Fruit fly (Drosophila melanogaster) whole organism, adult: Measurements from ENCODE around the gene CG9016.
A peak's percentile ranks its signal among the peaks of the same experiment; 100 is the strongest.

ENCODE experiments used
- CG11617 ChIP-seq: fragments of 200-800 bp; sonication (Bioruptor generic); optimal IDR thresholded peaks from 2 replicates; lab custom pipeline; 2017; ENCODE audit warnings: mild to moderate bottlenecking, missing biosample characterization, missing genetic modification reagents, missing genetic modification characterization
- CG12768 ChIP-seq: fragments of 200-800 bp; sonication (Bioruptor generic); optimal IDR thresholded peaks from 2 replicates; lab custom pipeline; 2017; ENCODE audit warnings: missing biosample characterization, missing genetic modification characterization, mild to moderate bottlenecking, moderate library complexity, missing genetic modification reagents
- CG14711 ChIP-seq: fragments of 200-800 bp; sonication (Bioruptor generic); optimal IDR thresholded peaks from 2 replicates; lab custom pipeline; 2018; ENCODE audit warnings: missing biosample characterization, mild to moderate bottlenecking, missing genetic modification characterization, moderate library complexity
- CG1620 ChIP-seq: fragments of 200-800 bp; sonication (Bioruptor generic); optimal IDR thresholded peaks from 2 replicates; lab custom pipeline; 2016; ENCODE audit warnings: missing biosample characterization, missing genetic modification characterization
- CG33017 ChIP-seq: fragments of 200-800 bp; sonication (Bioruptor generic); optimal IDR thresholded peaks from 2 replicates; lab custom pipeline; 2018; ENCODE audit warnings: missing biosample characterization, mild to moderate bottlenecking, missing genetic modification characterization, moderate library complexity
- CG5204 ChIP-seq: fragments of 200-800 bp; sonication (Bioruptor generic); optimal IDR thresholded peaks from 2 replicates; lab custom pipeline; 2016; ENCODE audit warnings: missing biosample characterization, missing genetic modification characterization
- CG7045 ChIP-seq: fragments of 200-800 bp; sonication (Bioruptor generic); optimal IDR thresholded peaks from 2 replicates; lab custom pipeline; 2017; ENCODE audit warnings: missing biosample characterization, mild to moderate bottlenecking, missing genetic modification characterization
- CG7101 ChIP-seq: fragments of 200-800 bp; sonication (Bioruptor generic); optimal IDR thresholded peaks from 2 replicates; lab custom pipeline; 2018; ENCODE audit warnings: missing biosample characterization, mild to moderate bottlenecking, missing genetic modification characterization, moderate library complexity
- Clk ChIP-seq: fragments of 200-800 bp; sonication (Bioruptor generic); optimal IDR thresholded peaks from 2 replicates; lab custom pipeline; 2017; ENCODE audit warnings: missing biosample characterization, missing genetic modification characterization
- Crg-1 ChIP-seq: fragments of 200-800 bp; sonication (Bioruptor generic); optimal IDR thresholded peaks from 2 replicates; lab custom pipeline; 2016; ENCODE audit warnings: missing biosample characterization, missing genetic modification characterization
- Hr96 ChIP-seq: fragments of 200-800 bp; sonication (Bioruptor generic); optimal IDR thresholded peaks from 2 replicates; lab custom pipeline; 2016; ENCODE audit warnings: missing biosample characterization, missing genetic modification characterization
- Mnt ChIP-seq: fragments of 200-800 bp; sonication (Bioruptor generic); optimal IDR thresholded peaks from 2 replicates; lab custom pipeline; 2016; ENCODE audit warnings: missing biosample characterization, mild to moderate bottlenecking, missing genetic modification characterization
- bab1 ChIP-seq: fragments of 200-800 bp; sonication (Bioruptor generic); optimal IDR thresholded peaks from 3 replicates; lab custom pipeline; 2019; ENCODE audit warnings: missing biosample characterization, mild to moderate bottlenecking, missing genetic modification characterization, moderate library complexity
- cic ChIP-seq: fragments of 200-800 bp; sonication (Bioruptor generic); optimal IDR thresholded peaks from 2 replicates; lab custom pipeline; 2017; ENCODE audit warnings: missing biosample characterization, mild to moderate bottlenecking, missing genetic modification characterization, moderate library complexity
- cnc ChIP-seq, 2 experiments: fragments of >200 bp; optimal IDR thresholded peaks; 2 replicates each; lab custom pipeline; 2017
- kay ChIP-seq: fragments of 200-800 bp; sonication (Bioruptor generic); peaks from one replicate; lab custom pipeline; 2016; ENCODE audit warnings: missing biosample characterization, missing genetic modification characterization, borderline replicate concordance
- ovo ChIP-seq: fragments of 200-800 bp; sonication (Bioruptor generic); optimal IDR thresholded peaks from 2 replicates; lab custom pipeline; 2016; ENCODE audit warnings: missing biosample characterization, missing genetic modification characterization
- pad ChIP-seq: fragments of 200-800 bp; sonication (Bioruptor generic); optimal IDR thresholded peaks from 3 replicates; lab custom pipeline; 2017; ENCODE audit warnings: missing biosample characterization, missing genetic modification characterization, mild to moderate bottlenecking, moderate library complexity, missing genetic modification reagents
- tj ChIP-seq: fragments of 200-800 bp; sonication (Bioruptor generic); optimal IDR thresholded peaks from 3 replicates; lab custom pipeline; 2017; ENCODE audit warnings: missing biosample characterization, mild to moderate bottlenecking, missing genetic modification characterization, moderate library complexity
- toe ChIP-seq: fragments of 200-800 bp; sonication (Bioruptor generic); optimal IDR thresholded peaks from 2 replicates; lab custom pipeline; 2016; ENCODE audit warnings: missing biosample characterization, missing genetic modification characterization

Gene CG9016

DNA sequence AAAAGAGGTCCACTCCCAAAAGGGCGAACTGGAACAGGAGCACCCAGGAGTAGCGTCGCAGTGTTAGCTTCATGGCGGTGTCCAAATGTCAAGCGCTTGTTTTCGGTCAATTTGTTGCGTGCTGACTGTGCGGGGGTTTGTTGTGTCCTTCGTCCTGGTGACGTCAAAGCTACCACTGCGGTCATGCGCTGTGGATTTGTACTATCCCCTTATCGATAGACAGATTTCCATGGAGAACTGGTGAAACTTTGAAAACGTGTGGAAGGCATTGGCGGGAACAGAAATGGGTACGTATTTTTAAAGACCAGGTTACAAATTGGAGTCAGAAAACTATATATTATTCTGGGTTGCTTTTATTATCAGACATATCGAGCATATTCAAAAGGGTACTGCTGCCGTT lies 32.7 kb upstream of the CG9016 start, which contains the start of gene CG13999:
CG13999 (minus strand) TSS at position 314 of the 400 bp plus-strand sequence.
- no peak for TF ChIP-seq CG1620 (GFP tag; lab: Kevin White, UChicago)
- no peak for TF ChIP-seq CG5204 (GFP tag; lab: Kevin White, UChicago)
- no peak for TF ChIP-seq tj (GFP tag; lab: Kevin White, UChicago)
- TF ChIP-seq CG7101 (tag; lab: Kevin White, UChicago) = no peak
- TF ChIP-seq CG7045 (GFP tag; lab: Kevin White, UChicago) = no peak
- TF ChIP-seq pad (GFP tag; lab: Kevin White, UChicago) = no peak
- no peak for TF ChIP-seq kay (GFP tag; lab: Kevin White, UChicago)
- no peak for TF ChIP-seq toe (GFP tag; lab: Kevin White, UChicago)
- TF ChIP-seq Crg-1 (GFP tag; lab: Kevin White, UChicago) = no peak
- TF ChIP-seq Hr96 (GFP tag; lab: Kevin White, UChicago) = no peak
- no peak for TF ChIP-seq cnc (optimal IDR thresholded peaks at IDR 0.05; lab: Kevin White, UChicago)
- no peak for TF ChIP-seq bab1 (GFP tag; lab: Kevin White, UChicago)
- no peak for TF ChIP-seq Clk (GFP tag; lab: Kevin White, UChicago)
- TF ChIP-seq CG33017 (tag; lab: Kevin White, UChicago) = no peak
- TF ChIP-seq ovo (GFP tag; lab: Kevin White, UChicago) = no peak

DNA sequence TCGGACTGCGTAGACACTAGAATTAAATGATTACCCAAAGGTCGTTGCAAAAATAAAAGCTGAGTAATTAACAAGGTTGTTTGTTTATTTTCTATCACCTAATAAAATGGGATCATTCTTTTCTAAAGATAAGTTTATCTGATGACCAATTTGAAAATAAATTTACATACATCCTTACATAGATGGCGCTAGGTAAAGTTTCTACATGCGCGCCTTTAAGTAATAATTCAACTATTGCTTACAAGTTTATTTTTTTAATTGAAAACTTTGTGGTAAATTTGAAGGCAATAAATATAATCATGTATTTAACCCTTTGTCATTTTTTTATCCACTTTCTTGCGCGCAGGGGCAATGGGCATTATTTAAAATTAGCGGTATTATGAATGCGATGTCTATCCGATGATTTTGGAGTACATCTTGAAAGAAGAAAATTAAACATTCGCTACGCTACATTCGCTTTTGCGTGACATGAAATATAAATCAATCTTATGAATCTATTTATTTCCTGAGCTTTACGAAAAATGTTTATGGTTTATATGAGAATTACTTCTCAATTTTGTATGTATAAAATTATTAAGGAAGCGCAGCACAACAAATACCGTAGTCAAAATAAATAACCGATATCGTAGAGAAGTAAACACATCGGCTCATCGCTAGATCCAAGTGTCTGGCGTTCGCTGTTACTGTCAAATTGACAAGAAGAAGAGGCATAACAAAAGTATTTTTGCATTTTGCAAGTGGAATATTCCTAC lies 25.5 kb upstream of the CG9016 start, which contains the start of gene CG9044:
CG9044 (plus strand) TSS at position 676 of the 752 bp plus-strand sequence.
- TF ChIP-seq CG7101 (tag; lab: Kevin White, UChicago) (peak; percentile 54), ovo (GFP tag; lab: Kevin White, UChicago) (peak; percentile 32), bab1 (GFP tag; lab: Kevin White, UChicago) (peak; percentile 72), Mnt (GFP tag; lab: Kevin White, UChicago) (peak; percentile 51), pad (GFP tag; lab: Kevin White, UChicago) (peak; percentile 71), Clk (GFP tag; lab: Kevin White, UChicago) (peak; percentile 11), CG14711 (tag; lab: Kevin White, UChicago) (peak; percentile 51), CG5204 (GFP tag; lab: Kevin White, UChicago) (peak; percentile 72), CG7045 (GFP tag; lab: Kevin White, UChicago) (peak; percentile 43), CG11617 (GFP tag; lab: Kevin White, UChicago) (peak; percentile 70), kay (GFP tag; lab: Kevin White, UChicago) (no peak), toe (GFP tag; lab: Kevin White, UChicago) (no peak), CG1620 (GFP tag; lab: Kevin White, UChicago) (peak; percentile 78), tj (GFP tag; lab: Kevin White, UChicago) (peak; percentile 62), Hr96 (GFP tag; lab: Kevin White, UChicago) (no peak), CG33017 (tag; lab: Kevin White, UChicago) (no peak), cic (GFP tag; lab: Kevin White, UChicago) (peak; percentile 34), Crg-1 (GFP tag; lab: Kevin White, UChicago) (peak; percentile 34), cnc (optimal IDR thresholded peaks at IDR 0.05; lab: Kevin White, UChicago) (no peak), CG12768 (no peak)

DNA sequence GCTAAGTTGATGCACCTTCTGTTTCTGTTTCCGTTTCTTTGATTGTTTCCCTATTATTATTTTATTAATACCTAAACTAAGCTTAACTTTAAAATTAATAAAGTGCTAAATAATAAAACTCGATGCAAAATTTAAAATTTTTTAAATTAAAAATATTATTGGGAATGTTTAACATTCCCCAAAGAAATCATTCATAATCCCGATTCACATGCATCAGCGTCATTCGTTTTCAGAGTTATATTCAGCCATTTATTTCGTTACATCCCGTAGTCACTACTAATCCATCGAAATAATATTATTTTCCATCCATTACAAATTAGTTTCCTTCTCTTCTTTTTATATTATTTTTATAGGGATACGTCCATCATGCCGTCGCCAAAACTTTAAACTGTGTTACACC lies 24.1 kb upstream of the CG9016 start:
- TF ChIP-seq pad (GFP tag; lab: Kevin White, UChicago) (no peak), kay (GFP tag; lab: Kevin White, UChicago) (peak; percentile 96)

DNA sequence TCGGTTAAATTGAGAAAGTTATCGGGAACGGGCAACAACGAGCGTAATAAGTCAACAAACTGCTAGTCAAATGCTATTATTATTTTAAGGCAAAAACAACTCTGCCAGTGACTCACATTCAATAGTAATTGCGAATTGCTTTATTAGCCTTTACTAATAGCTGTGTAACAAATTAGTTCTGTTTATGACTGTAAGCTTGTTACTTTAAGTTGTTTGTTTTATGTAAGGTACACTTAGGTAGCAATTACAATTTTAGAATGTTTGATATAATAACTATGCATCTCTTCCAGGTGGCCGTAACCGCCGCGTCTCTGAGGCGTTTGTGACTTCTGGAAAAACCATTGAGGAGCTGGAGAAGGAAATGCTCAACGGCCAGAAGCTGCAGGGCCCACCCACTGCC lies 23.3 kb upstream of the CG9016 start:
- TF ChIP-seq Mnt (GFP tag; lab: Kevin White, UChicago) (no peak), CG7045 (GFP tag; lab: Kevin White, UChicago) (peak; percentile 15), Clk (GFP tag; lab: Kevin White, UChicago) (no peak), CG11617 (GFP tag; lab: Kevin White, UChicago) (peak; percentile 4), bab1 (GFP tag; lab: Kevin White, UChicago) (peak; percentile 8), cic (GFP tag; lab: Kevin White, UChicago) (peak; percentile 68), kay (GFP tag; lab: Kevin White, UChicago) (peak; percentile 65), cnc (optimal IDR thresholded peaks at IDR 0.05; lab: Kevin White, UChicago) (no peak), CG33017 (tag; lab: Kevin White, UChicago) (peak; percentile 43), Crg-1 (GFP tag; lab: Kevin White, UChicago) (peak; percentile 52), CG14711 (tag; lab: Kevin White, UChicago) (peak; percentile 20), toe (GFP tag; lab: Kevin White, UChicago) (no peak), tj (GFP tag; lab: Kevin White, UChicago) (no peak), CG7101 (tag; lab: Kevin White, UChicago) (peak; percentile 35), CG12768 (peak; percentile 12), ovo (GFP tag; lab: Kevin White, UChicago) (peak; percentile 41)

DNA sequence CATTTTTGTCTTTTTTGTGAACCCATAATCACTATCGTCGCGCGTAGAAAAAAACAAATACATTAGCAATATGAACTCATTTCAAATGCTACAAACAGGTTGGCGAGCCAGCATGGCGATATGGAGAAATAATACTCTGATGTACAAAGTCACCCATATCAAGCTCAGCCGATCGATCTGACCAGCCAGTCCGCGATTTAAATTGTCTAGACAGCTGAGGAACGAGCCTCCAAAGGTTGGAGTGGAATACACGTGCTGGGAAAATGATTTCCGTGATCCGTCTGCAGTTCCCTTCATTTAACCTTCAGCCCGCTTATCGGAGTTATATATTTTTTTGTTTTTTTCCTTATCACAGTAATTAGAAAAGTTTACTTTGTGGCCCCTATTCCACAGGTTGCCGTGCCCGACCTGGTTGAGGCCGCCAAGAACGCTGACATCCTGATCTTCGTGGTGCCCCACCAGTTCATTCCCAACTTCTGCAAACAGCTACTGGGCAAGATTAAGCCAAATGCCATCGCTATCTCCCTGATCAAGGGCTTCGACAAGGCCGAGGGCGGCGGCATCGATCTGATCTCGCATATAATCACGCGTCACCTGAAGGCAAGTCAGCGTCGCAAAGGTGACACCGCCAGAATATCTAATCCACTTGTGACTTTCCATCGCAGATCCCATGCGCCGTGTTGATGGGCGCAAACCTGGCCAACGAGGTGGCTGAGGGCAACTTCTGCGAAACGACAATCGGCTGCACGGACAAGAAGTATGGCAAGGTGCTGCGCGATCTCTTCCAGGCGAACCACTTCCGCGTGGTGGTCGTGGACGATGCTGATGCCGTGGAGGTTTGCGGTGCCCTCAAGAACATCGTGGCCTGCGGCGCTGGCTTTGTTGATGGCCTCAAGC lies 22.4 kb upstream of the CG9016 start:
- TF ChIP-seq CG14711 (tag; lab: Kevin White, UChicago) = no peak
- TF ChIP-seq pad (GFP tag; lab: Kevin White, UChicago) = no peak
- no peak for TF ChIP-seq ovo (GFP tag; lab: Kevin White, UChicago)
- TF ChIP-seq cnc (optimal IDR thresholded peaks at IDR 0.05; lab: Kevin White, UChicago) = no peak
- TF ChIP-seq kay (GFP tag; lab: Kevin White, UChicago) = peak; percentile 97
- no peak for TF ChIP-seq tj (GFP tag; lab: Kevin White, UChicago)
- peak; percentile 33 for TF ChIP-seq Mnt (GFP tag; lab: Kevin White, UChicago)
- no peak for TF ChIP-seq CG1620 (GFP tag; lab: Kevin White, UChicago)
- TF ChIP-seq Hr96 (GFP tag; lab: Kevin White, UChicago) = no peak
- TF ChIP-seq CG33017 (tag; lab: Kevin White, UChicago) = no peak
- peak; percentile 61 for TF ChIP-seq cic (GFP tag; lab: Kevin White, UChicago)
- TF ChIP-seq bab1 (GFP tag; lab: Kevin White, UChicago) = peak; percentile 12
- TF ChIP-seq toe (GFP tag; lab: Kevin White, UChicago) = no peak
- TF ChIP-seq CG11617 (GFP tag; lab: Kevin White, UChicago) = no peak
- TF ChIP-seq CG7045 (GFP tag; lab: Kevin White, UChicago) = no peak
- no peak for TF ChIP-seq Crg-1 (GFP tag; lab: Kevin White, UChicago)
- no peak for TF ChIP-seq Clk (GFP tag; lab: Kevin White, UChicago)
- TF ChIP-seq CG12768 = no peak
- no peak for TF ChIP-seq CG7101 (tag; lab: Kevin White, UChicago)
- no peak for TF ChIP-seq CG5204 (GFP tag; lab: Kevin White, UChicago)
